Worm (Caenorhabditis elegans): Measurements from ENCODE around the gene T07C4.3.

The T07C4.3 gene

DNA sequence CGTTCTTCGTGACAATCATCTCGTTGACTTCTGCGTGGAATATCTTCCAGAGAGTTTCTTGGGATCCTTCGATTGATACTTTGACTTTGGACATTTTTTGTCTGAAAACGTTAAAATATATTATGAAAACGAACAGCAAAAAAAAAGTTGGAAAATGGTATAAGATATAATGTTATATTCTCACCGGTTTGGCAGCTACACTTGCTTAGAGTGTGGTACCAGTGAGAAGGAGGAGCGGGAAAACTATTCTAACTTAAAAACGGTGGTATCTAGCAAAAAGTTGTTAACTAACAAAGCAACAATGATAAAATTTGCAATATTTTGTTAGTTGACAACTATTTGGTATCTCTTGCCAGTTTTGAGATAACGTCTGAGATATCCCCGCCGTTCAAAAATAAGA, 10.2 kb upstream of the T07C4.3 start, which contains the start of gene tbx-9:
tbx-9 (minus strand) TSS at position 101 of the 400 bp plus-strand sequence.
- TF ChIP-seq skn-1 (tag; optimal IDR thresholded peaks at IDR 0.05) (no peak), Y116A8C.19 (tag; optimal IDR thresholded peaks at IDR 0.05; ENCODE audit: borderline replicate concordance) (no peak), ets-5 (GFP tag; IDR thresholded peaks at IDR 0.05) (no peak), nhr-85 (tag) (no peak), nhr-28 (tag; optimal IDR thresholded peaks at IDR 0.05) (no peak), lin-14 (GFP tag; optimal IDR thresholded peaks at IDR 0.05) (no peak), ces-1 (GFP tag; optimal IDR thresholded peaks at IDR 0.05) (no peak), mdl-1 (tag; optimal IDR thresholded peaks at IDR 0.05) (no peak), ceh-90 (tag; optimal IDR thresholded peaks at IDR 0.05) (no peak), unc-86 (tag; optimal IDR thresholded peaks at IDR 0.05) (no peak), elt-3 (tag; optimal IDR thresholded peaks at IDR 0.05) (no peak), pqm-1 (tag; optimal IDR thresholded peaks at IDR 0.05) (no peak), ceh-63 (GFP tag; optimal IDR thresholded peaks at IDR 0.05) (no peak), lin-15B (tag; optimal IDR thresholded peaks at IDR 0.05) (no peak), hlh-4 (tag; optimal IDR thresholded peaks at IDR 0.05) (no peak), nhr-19 (GFP tag; conservative IDR thresholded peaks at IDR 0.05) (no peak)

DNA sequence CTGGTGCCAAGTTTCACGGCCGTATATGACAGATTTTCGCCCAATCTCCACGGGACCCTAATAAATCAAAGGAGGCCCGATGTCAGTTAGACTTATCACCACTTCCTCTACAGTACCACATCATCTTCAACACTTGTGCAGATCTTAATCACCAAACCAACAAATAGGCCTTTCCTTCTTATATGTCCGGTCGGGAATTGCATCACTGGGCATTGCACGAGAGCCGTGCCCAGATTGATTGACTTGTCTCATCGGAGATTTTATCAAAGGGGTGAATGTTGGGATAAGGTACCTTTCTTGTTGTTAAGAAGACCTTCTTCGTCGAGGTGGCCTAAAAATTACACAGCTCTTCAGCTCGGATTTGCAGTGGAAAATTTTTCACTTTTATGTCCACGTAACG, 7.2 kb upstream of the T07C4.3 start:
- TF ChIP-seq nhr-12 (tag; optimal IDR thresholded peaks at IDR 0.05), result no peak
- TF ChIP-seq efl-1 (optimal IDR thresholded peaks at IDR 0.05), result no peak
- TF ChIP-seq efl-1 (GFP tag; optimal IDR thresholded peaks at IDR 0.05 in 1 of 2), result peak in 1 of 2 experiments; percentile 20
- TF ChIP-seq nhr-85 (tag), result peak; percentile 36

DNA sequence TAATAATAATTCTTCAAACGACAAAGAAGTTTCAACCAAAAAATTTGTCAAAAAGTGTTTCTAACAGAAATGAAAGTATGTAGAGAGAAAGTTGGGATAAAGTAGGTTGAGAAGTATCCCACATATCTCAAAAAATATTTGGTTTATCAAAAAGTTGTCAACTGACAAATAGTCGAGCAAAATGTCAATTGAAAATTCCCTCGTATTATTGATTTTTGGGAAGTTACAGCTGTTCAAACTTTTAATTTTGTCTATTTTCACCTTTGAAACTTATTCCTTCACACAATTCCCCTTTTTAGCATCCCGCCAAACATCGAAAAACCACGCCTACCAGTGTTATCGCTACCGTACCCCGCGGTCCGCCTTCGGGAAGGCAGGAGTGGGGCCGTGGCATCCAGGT, 4.9 kb upstream of the T07C4.3 start, which contains the start of gene tbx-8:
tbx-8 (plus strand) TSS at position 301 of the 400 bp plus-strand sequence.
- TF ChIP-seq F16B12.6 (tag; optimal IDR thresholded peaks at IDR 0.05) (no peak), grh-1 (GFP tag; IDR thresholded peaks at IDR 0.05) (no peak), snu-23 (GFP tag; optimal IDR thresholded peaks at IDR 0.05) (no peak), nhr-11 (tag; optimal IDR thresholded peaks at IDR 0.05) (no peak), nhr-71 (tag; optimal IDR thresholded peaks at IDR 0.05) (no peak), unc-130 (tag; optimal IDR thresholded peaks at IDR 0.05) (no peak), lin-35 (GFP tag; optimal IDR thresholded peaks at IDR 0.05) (no peak), pax-3 (tag; optimal IDR thresholded peaks at IDR 0.05) (no peak), ceh-82 (tag; optimal IDR thresholded peaks at IDR 0.05) (no peak), Y116A8C.19 (tag; optimal IDR thresholded peaks at IDR 0.05; ENCODE audit: borderline replicate concordance) (no peak), ceh-63 (GFP tag; optimal IDR thresholded peaks at IDR 0.05) (no peak), nhr-237 (tag; optimal IDR thresholded peaks at IDR 0.05) (no peak), nhr-90 (tag; optimal IDR thresholded peaks at IDR 0.05; ENCODE audit: poor library complexity) (no peak), nhr-77 (tag; optimal IDR thresholded peaks at IDR 0.05) (no peak), pag-3 (tag; optimal IDR thresholded peaks at IDR 0.05; ENCODE audit: borderline replicate concordance, insufficient read depth) (no peak), fkh-8 (tag; optimal IDR thresholded peaks at IDR 0.05) (no peak), elt-2 (tag; optimal IDR thresholded peaks at IDR 0.05) (no peak), isw-1 (GFP tag; IDR thresholded peaks at IDR 0.05) (no peak), lsy-2 (tag; optimal IDR thresholded peaks at IDR 0.05) (no peak)

DNA sequence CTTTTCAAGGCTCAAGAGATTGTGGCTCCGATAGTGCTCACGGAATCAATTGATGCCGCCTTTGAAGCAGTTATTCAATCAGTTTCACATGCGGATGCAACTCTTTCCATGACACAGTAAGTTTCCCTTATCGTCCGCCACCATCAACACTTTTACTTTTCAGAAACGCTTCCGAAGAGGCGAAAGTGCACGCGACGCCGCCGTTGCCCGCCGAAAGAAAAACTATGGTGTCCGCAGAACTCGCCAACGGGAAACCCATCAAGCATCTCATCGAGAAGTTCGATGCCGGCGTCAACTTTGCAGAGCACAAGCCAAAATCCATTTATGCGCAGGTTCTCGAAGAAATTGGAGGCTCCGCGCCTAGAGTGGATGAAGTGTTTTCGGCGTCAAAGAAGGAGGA, 1.5 kb downstream of the T07C4.3 start:
- no peak for TF ChIP-seq skn-1 (tag; optimal IDR thresholded peaks at IDR 0.05)
- no peak for TF ChIP-seq efl-1 (optimal IDR thresholded peaks at IDR 0.05)
- peak in 1 of 2 experiments; percentile 22 for TF ChIP-seq efl-1 (GFP tag; optimal IDR thresholded peaks at IDR 0.05 in 1 of 2)
- TF ChIP-seq blmp-1 (tag; optimal IDR thresholded peaks at IDR 0.05), result peak; percentile 79
